Worm (Caenorhabditis elegans) whole organism, late embryonic: ENCODE results near the gene dct-12.

Experiments used
- C08G9.2 ChIP-seq: sonication (generic microtip); optimal IDR thresholded peaks from 2 replicates; lab custom pipeline; 2016; ENCODE audit warnings: mild to moderate bottlenecking, missing genetic modification characterization, moderate library complexity, missing compliant biosample characterization
- ceh-18 ChIP-seq: sonication (generic microtip); optimal IDR thresholded peaks from 2 replicates; lab custom pipeline; 2016; ENCODE audit warnings: missing genetic modification characterization, missing compliant biosample characterization
- che-1 ChIP-seq: sonication (generic microtip); optimal IDR thresholded peaks from 2 replicates; lab custom pipeline; 2016; ENCODE audit warnings: mild to moderate bottlenecking, missing genetic modification characterization, missing compliant biosample characterization
- dmd-4 ChIP-seq: sonication (generic microtip); optimal IDR thresholded peaks from 2 replicates; lab custom pipeline; 2016; ENCODE audit warnings: borderline replicate concordance, missing genetic modification characterization, missing compliant biosample characterization
- dve-1 ChIP-seq: sonication (generic microtip); optimal IDR thresholded peaks from 2 replicates; lab custom pipeline; 2017; ENCODE audit warnings: antibody characterized with exemption, mild to moderate bottlenecking, missing genetic modification characterization, missing compliant biosample characterization
- mec-3 ChIP-seq: sonication (generic microtip); optimal IDR thresholded peaks from 2 replicates; lab custom pipeline; 2016; ENCODE audit warnings: borderline replicate concordance, missing genetic modification characterization, missing compliant biosample characterization
- nhr-11 ChIP-seq: fragments of 150-350 bp; optimal IDR thresholded peaks from 2 replicates; lab custom pipeline; 2014; ENCODE audit warnings: missing biosample characterization, missing genetic modification characterization
- npax-4 ChIP-seq: sonication (generic microtip); optimal IDR thresholded peaks from 2 replicates; lab custom pipeline; 2016; ENCODE audit warnings: missing genetic modification characterization, missing compliant biosample characterization
- rnt-1 ChIP-seq: sonication (generic microtip); optimal IDR thresholded peaks from 2 replicates; lab custom pipeline; 2016; ENCODE audit warnings: missing genetic modification characterization, missing compliant biosample characterization
- sdc-2 ChIP-seq: sonication (generic microtip); optimal IDR thresholded peaks from 2 replicates; lab custom pipeline; 2016; ENCODE audit warnings: missing genotype, missing genetic modification characterization, missing compliant biosample characterization
- unc-55 ChIP-seq: sonication (generic microtip); optimal IDR thresholded peaks from 2 replicates; lab custom pipeline; 2017; ENCODE audit warnings: missing biosample characterization, missing genetic modification reagents, missing genetic modification characterization

DNA sequence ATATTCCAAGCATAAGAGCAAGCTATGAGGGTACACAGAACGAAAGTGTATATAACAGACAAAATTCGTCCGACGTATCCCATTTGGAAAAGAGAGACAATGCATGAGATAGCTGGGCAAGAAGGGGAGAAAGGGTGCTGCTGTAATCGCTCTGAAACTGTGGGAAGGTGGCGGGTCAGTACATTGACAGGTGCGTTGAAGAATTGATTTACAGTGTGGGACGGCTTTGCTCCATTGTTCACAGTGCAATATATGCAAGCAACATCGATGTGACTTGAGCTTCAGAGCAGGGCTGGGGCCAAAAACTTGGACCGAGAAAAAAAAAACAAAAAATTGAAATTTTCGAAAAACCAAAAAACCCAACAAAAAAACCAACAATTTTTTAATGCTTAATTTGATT lies 22.1 kb downstream of the dct-12 start, which contains the start of gene F57G9.3:
- TF ChIP-seq rnt-1 (tag; lab: Kevin White, UChicago), result no peak
- TF ChIP-seq mec-3 (tag; lab: Kevin White, UChicago), result no peak
- no peak for TF ChIP-seq sdc-2 (tag; lab: Kevin White, UChicago)
- TF ChIP-seq C08G9.2 (tag; lab: Kevin White, UChicago), result no peak
- TF ChIP-seq npax-4 (tag; lab: Kevin White, UChicago), result no peak
- no peak for TF ChIP-seq nhr-11
- TF ChIP-seq dmd-4 (tag; lab: Kevin White, UChicago), result no peak
- no peak for TF ChIP-seq ceh-18 (tag; lab: Kevin White, UChicago)
- TF ChIP-seq unc-55 (GFP tag; lab: Kevin White, UChicago), result no peak
- no peak for TF ChIP-seq che-1 (tag; lab: Kevin White, UChicago)
- TF ChIP-seq dve-1 (tag; lab: Kevin White, UChicago), result no peak
